Fruit fly (Drosophila melanogaster): Measurements from ENCODE around the gene CAH9.

Gene CAH9

DNA sequence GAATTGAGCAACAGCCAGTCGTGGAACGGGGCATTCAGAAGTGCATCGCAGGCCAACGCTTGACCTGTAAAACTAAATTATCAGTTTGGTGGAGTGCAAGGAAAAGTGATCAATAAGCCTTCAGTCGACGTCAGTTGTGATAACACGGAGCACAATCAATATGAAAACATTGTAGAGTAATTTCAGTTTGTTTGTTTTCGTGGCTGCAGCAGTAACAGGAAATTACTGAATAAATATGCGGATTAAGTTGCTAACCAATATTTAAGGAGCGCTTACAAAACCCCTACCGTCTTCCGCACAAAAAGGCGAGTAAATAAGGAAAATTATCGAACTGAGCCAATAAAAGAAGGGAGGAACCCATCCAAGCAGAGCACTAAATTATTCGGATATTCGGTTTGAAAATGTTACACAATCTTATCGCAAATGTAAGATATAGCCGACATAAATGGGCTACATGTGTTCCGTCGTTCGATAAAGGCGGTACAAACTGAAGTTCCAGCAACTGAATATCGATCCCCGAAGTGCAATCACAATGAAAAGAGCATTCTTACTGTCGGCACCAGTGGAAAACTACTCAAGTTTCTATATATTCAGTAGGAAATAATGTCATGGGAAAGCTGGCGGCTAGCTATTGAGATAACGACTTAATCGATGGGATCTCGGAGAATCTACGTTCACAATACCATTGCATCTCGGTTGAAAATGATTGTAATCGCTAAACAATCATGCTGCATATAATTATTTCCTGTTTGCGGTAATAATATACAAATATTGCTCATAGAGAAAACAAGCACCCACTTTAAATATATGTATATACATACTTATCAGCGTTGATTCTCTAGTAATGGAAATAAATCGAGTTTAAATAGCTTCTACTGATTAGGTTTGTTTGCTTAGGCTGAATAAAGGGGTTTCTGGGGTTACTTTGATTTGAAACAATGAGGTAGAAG, 30.0 kb upstream of the CAH9 start:
- TF ChIP-seq salr (GFP tag; optimal IDR thresholded peaks at IDR 0.05) (peak; percentile 7 to 28), CG11902 (GFP tag; optimal IDR thresholded peaks at IDR 0.05) (no peak), CG6792 (GFP tag; optimal IDR thresholded peaks at IDR 0.05) (peak; percentile 77), acj6 (GFP tag; optimal IDR thresholded peaks at IDR 0.05) (peak; percentile 48), CG34406 (GFP tag; optimal IDR thresholded peaks at IDR 0.05) (peak; percentile 68), CG8119 (GFP tag; IDR thresholded peaks at IDR 0.05) (no peak), CG16779 (tag; optimal IDR thresholded peaks at IDR 0.05) (peak; percentile 51), Eip93F (GFP tag; optimal IDR thresholded peaks at IDR 0.05) (no peak), achi (GFP tag; optimal IDR thresholded peaks at IDR 0.05) (peak; percentile 41), vri (GFP tag; optimal IDR thresholded peaks at IDR 0.05) (peak; percentile 64), topi (GFP tag; optimal IDR thresholded peaks at IDR 0.05) (peak; percentile 22), spab (GFP tag; optimal IDR thresholded peaks at IDR 0.05) (peak; percentile 63), CG3032 (tag; optimal IDR thresholded peaks at IDR 0.05) (peak; percentile 46), CG32006 (GFP tag; optimal IDR thresholded peaks at IDR 0.05) (peak; percentile 41), Sox14 (GFP tag; optimal IDR thresholded peaks at IDR 0.05) (peak; percentile 6), Hr4 (GFP tag; optimal IDR thresholded peaks at IDR 0.05) (no peak), CG6276 (GFP tag; optimal IDR thresholded peaks at IDR 0.05) (no peak), fkh (GFP tag; optimal IDR thresholded peaks at IDR 0.05) (peak; percentile 93), net (GFP tag; optimal IDR thresholded peaks at IDR 0.05) (peak; percentile 60), Hr38 (GFP tag; optimal IDR thresholded peaks at IDR 0.05) (no peak), Sox102F (GFP tag; optimal IDR thresholded peaks at IDR 0.05) (peak; percentile 49), CG15336 (GFP tag; IDR thresholded peaks at IDR 0.05) (no peak), dsx (GFP tag; optimal IDR thresholded peaks at IDR 0.05; ENCODE audit: poor library complexity, severe bottlenecking) (peak; percentile 50), CG7368 (GFP tag; optimal IDR thresholded peaks at IDR 0.05) (peak; percentile 69), eg (GFP tag; IDR thresholded peaks at IDR 0.05) (no peak), Hr39 (GFP tag; optimal IDR thresholded peaks at IDR 0.05) (no peak), OdsH (GFP tag; optimal IDR thresholded peaks at IDR 0.05) (peak; percentile 42), lz (GFP tag; optimal IDR thresholded peaks at IDR 0.05) (peak; percentile 45), CG11762 (GFP tag; optimal IDR thresholded peaks at IDR 0.05; ENCODE audit: insufficient read depth) (peak; percentile 18), Smox (GFP tag; optimal IDR thresholded peaks at IDR 0.05) (peak; percentile 58), Eip78C (GFP tag) (peak; percentile 92), cyc (GFP tag; optimal IDR thresholded peaks at IDR 0.05) (no peak), Gug (GFP tag; IDR thresholded peaks at IDR 0.05) (0 out of 2 replicates have a peak, but pooled peaks have one; percentile 26), svp (GFP tag) (peak; percentile 39), fd59A (GFP tag; optimal IDR thresholded peaks at IDR 0.05) (peak; percentile 35), Ets21C (GFP tag; optimal IDR thresholded peaks at IDR 0.05) (no peak), CG31627 (GFP tag; optimal IDR thresholded peaks at IDR 0.05) (peak; percentile 6), CG8632 (GFP tag; optimal IDR thresholded peaks at IDR 0.05) (peak; percentile 72), Lpt (GFP tag; optimal IDR thresholded peaks at IDR 0.05) (no peak), CG6163 (GFP tag; IDR thresholded peaks at IDR 0.05) (peak; percentile 75), dac (GFP tag; optimal IDR thresholded peaks at IDR 0.05) (no peak), Met (GFP tag; optimal IDR thresholded peaks at IDR 0.05) (peak; percentile 15), Eip75B (GFP tag; optimal IDR thresholded peaks at IDR 0.05) (peak; percentile 59), CG8319 (GFP tag; optimal IDR thresholded peaks at IDR 0.05) (peak; percentile 49), Blimp-1 (GFP tag; optimal IDR thresholded peaks at IDR 0.05) (peak; percentile 22), esn (GFP tag; optimal IDR thresholded peaks at IDR 0.05) (peak; percentile 69), CG10631 (GFP tag; optimal IDR thresholded peaks at IDR 0.05) (peak; percentile 56), CG11294 (GFP tag; IDR thresholded peaks at IDR 0.05) (no peak), CG9139 (GFP tag; optimal IDR thresholded peaks at IDR 0.05) (peak; percentile 62), Sox15 (GFP tag; optimal IDR thresholded peaks at IDR 0.05) (no peak)
